Worm (Caenorhabditis elegans) whole organism, L1 larva: ENCODE measurements around the gene srz-12.

ENCODE experiments used
- blmp-1 ChIP-seq: fragments of 150-350 bp; optimal IDR thresholded peaks from 2 replicates; lab custom pipeline; 2014; ENCODE audit warnings: missing biosample characterization, missing genetic modification characterization
- ceh-82 ChIP-seq, 3 experiments: fragments of 150-350 bp in 1 of 3; sonication (generic microtip) in 2 of 3; optimal IDR thresholded peaks; 2 replicates each; lab custom pipeline; 2014 to 2017; ENCODE audit warnings: missing biosample characterization in 3 of 3, missing genetic modification characterization in 3 of 3
- dpl-1 ChIP-seq, 3 experiments: fragments of 150-350 bp in 2 of 3; sonication (generic microtip) in 1 of 3; optimal IDR thresholded peaks; 2 replicates each; lab custom pipeline; 2014 to 2017; ENCODE audit warnings: missing biosample characterization in 3 of 3, missing genetic modification characterization in 3 of 3, missing genetic modification reagents in 3 of 3
- lin-13 ChIP-seq: fragments of 150-350 bp; optimal IDR thresholded peaks from 2 replicates; lab custom pipeline; 2014; ENCODE audit warnings: missing biosample characterization, missing genetic modification reagents, missing genetic modification characterization
- lin-35 ChIP-seq, 2 experiments: fragments of 150-350 bp; optimal IDR thresholded peaks; 2 replicates each; lab custom pipeline; 2014; ENCODE audit warnings: missing biosample characterization in 2 of 2, missing genetic modification characterization in 2 of 2, missing genetic modification reagents in 2 of 2
- nhr-237 ChIP-seq: fragments of 150-350 bp; optimal IDR thresholded peaks from 2 replicates; lab custom pipeline; 2014; ENCODE audit warnings: missing biosample characterization, missing genetic modification characterization
- nhr-77 ChIP-seq: fragments of 150-350 bp; optimal IDR thresholded peaks from 2 replicates; lab custom pipeline; 2014; ENCODE audit warnings: missing biosample characterization, missing genetic modification characterization
- zag-1 ChIP-seq: fragments of 150-350 bp; optimal IDR thresholded peaks from 2 replicates; lab custom pipeline; 2014; ENCODE audit warnings: missing biosample characterization, missing genetic modification characterization
- ztf-11 ChIP-seq, 2 experiments: sonication (generic microtip); optimal IDR thresholded peaks; 2 replicates each; lab custom pipeline; 2016 to 2017; ENCODE audit warnings: missing genetic modification characterization in 2 of 2, missing biosample characterization in 1 of 2, missing compliant biosample characterization in 1 of 2

- no peak for TF ChIP-seq dpl-1 (GFP tag; optimal IDR thresholded peaks at IDR 0.05; lab: Kevin White, UChicago)
- TF ChIP-seq lin-13 (GFP tag; lab: Kevin White, UChicago): no peak
- no peak for TF ChIP-seq zag-1
- no peak for TF ChIP-seq ceh-82 (tag; optimal IDR thresholded peaks at IDR 0.05; lab: Kevin White, UChicago)
- TF ChIP-seq ztf-11 (tag; optimal IDR thresholded peaks at IDR 0.05; lab: Kevin White, UChicago): no peak
- TF ChIP-seq nhr-237: no peak
- no peak for TF ChIP-seq nhr-77 (tag; lab: Kevin White, UChicago)
- TF ChIP-seq lin-35 (GFP tag; optimal IDR thresholded peaks at IDR 0.05; lab: Kevin White, UChicago): no peak
- no peak for TF ChIP-seq blmp-1 (tag; lab: Kevin White, UChicago)
Observed at ce11 chrV:15831586-15831985, 30.9 kb downstream of the srz-12 start, which contains the start of gene srbc-56.
